Worm (Caenorhabditis elegans): Measurements from ENCODE around the gene ZK177.1.

Gene ZK177.1

ce11 chrII:5544145-5544515 is 16.2 kb downstream of the ZK177.1 start (continued):
- peak; percentile 46 for TF ChIP-seq duxl-1 (tag; optimal IDR thresholded peaks at IDR 0.05; ENCODE audit: poor library complexity)
- peak; percentile 62; the same call in 1 of the 2 replicates for TF ChIP-seq dmd-9 (GFP tag; IDR thresholded peaks at IDR 0.05)
- peak; percentile 46 for TF ChIP-seq ceh-20 (GFP tag; IDR thresholded peaks at IDR 0.05)
- no peak for TF ChIP-seq Y48G9A.11 (GFP tag; IDR thresholded peaks at IDR 0.05)
- no peak for TF ChIP-seq daf-12 (tag; optimal IDR thresholded peaks at IDR 0.05)
- no peak for TF ChIP-seq nhr-25 (tag; optimal IDR thresholded peaks at IDR 0.05; ENCODE audit: borderline replicate concordance, insufficient read depth)
- peak; percentile 48 for TF ChIP-seq egl-27 (tag; optimal IDR thresholded peaks at IDR 0.05)
- no peak for TF ChIP-seq nhr-76 (tag; optimal IDR thresholded peaks at IDR 0.05)
- no peak for TF ChIP-seq attf-4 (tag; optimal IDR thresholded peaks at IDR 0.05)
- no peak for TF ChIP-seq lin-15B (tag; optimal IDR thresholded peaks at IDR 0.05)
- peak in 1 of 2 experiments; percentile 76 for TF ChIP-seq daf-16 (GFP tag; optimal IDR thresholded peaks at IDR 0.05)
- peak; percentile 81 for TF ChIP-seq daf-16 (tag; optimal IDR thresholded peaks at IDR 0.05)
- TF ChIP-seq R02D3.7 (tag; optimal IDR thresholded peaks at IDR 0.05): no peak

DNA sequence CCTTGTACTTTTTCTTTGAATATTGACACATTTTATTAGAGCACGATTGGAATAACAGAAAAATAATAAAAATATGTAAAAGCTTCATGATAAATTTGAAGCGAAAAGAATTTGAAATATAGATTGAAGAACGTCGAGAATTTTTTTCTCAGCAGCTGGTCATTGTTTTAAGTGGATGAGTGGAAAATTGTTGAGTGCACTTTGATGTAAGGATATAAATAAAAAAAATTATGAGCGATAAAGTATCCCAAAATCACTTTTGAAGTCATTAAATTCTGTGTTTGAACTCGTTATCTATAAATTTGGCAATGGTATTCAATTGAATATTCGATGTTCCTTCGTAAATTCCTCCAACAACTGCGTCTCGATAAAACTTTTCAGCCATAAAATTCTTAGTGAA is 16.8 kb downstream of the ZK177.1 start, which contains the start of gene ins-13:
Gene ins-13 (minus strand): TSS at position 101 of the 400 bp plus-strand sequence.
- no peak for TF ChIP-seq rbr-2 (tag; optimal IDR thresholded peaks at IDR 0.05)

ce11 chrII:5547442-5547894 is 19.5 kb downstream of the ZK177.1 start, which contains the start of gene acdh-2:
acdh-2 (minus strand) TSS chrII:5547492.
- TF ChIP-seq Y5F2A.4 (GFP tag; optimal IDR thresholded peaks at IDR 0.05) (no peak), ZK337.2 (GFP tag; IDR thresholded peaks at IDR 0.05) (no peak), hmg-1.1 (GFP tag; IDR thresholded peaks at IDR 0.05) (no peak), ama-1 (optimal IDR thresholded peaks at IDR 0.05) (no peak), fos-1 (tag; optimal IDR thresholded peaks at IDR 0.05) (no peak), dve-1 (tag; optimal IDR thresholded peaks at IDR 0.05; ENCODE audit: insufficient read depth) (peak; percentile 7), daf-16 (GFP tag; optimal IDR thresholded peaks at IDR 0.05) (no peak), daf-16 (tag; optimal IDR thresholded peaks at IDR 0.05) (peak; percentile 2), madf-9 (GFP tag; conservative IDR thresholded peaks at IDR 0.05) (no peak), F37D6.2 (tag; optimal IDR thresholded peaks at IDR 0.05) (no peak), pha-4 (GFP tag; IDR thresholded peaks at IDR 0.05) (no peak), pha-4 (tag; optimal IDR thresholded peaks at IDR 0.05) (no peak), lir-3 (tag; optimal IDR thresholded peaks at IDR 0.05) (no peak), F10B5.3 (tag; optimal IDR thresholded peaks at IDR 0.05) (no peak), snpc-1.2 (GFP tag; IDR thresholded peaks at IDR 0.05) (no peak), pqm-1 (tag; optimal IDR thresholded peaks at IDR 0.05) (no peak), Y75B8A.6 (GFP tag; IDR thresholded peaks at IDR 0.05) (no peak), ceh-28 (tag; optimal IDR thresholded peaks at IDR 0.05) (no peak)

ce11 chrII:5549746-5550145 is 21.8 kb downstream of the ZK177.1 start, which contains the start of gene C17C3.6:
C17C3.6 (plus strand) TSS chrII:5550046.
- TF ChIP-seq pha-4 (GFP tag; IDR thresholded peaks at IDR 0.05) (no peak), pha-4 (tag; optimal IDR thresholded peaks at IDR 0.05) (no peak), snpc-1.2 (GFP tag; IDR thresholded peaks at IDR 0.05) (no peak), Y5F2A.4 (GFP tag; optimal IDR thresholded peaks at IDR 0.05) (no peak), Y48G9A.11 (GFP tag; IDR thresholded peaks at IDR 0.05) (no peak), ctbp-1 (GFP tag; IDR thresholded peaks at IDR 0.05) (no peak), zag-1 (tag; optimal IDR thresholded peaks at IDR 0.05) (no peak), D1046.2 (GFP tag; IDR thresholded peaks at IDR 0.05) (no peak), fkh-10 (GFP tag; optimal IDR thresholded peaks at IDR 0.05) (no peak), ceh-20 (GFP tag; IDR thresholded peaks at IDR 0.05) (no peak), F44E2.7 (GFP tag; IDR thresholded peaks at IDR 0.05) (no peak), zfp-2 (tag; optimal IDR thresholded peaks at IDR 0.05) (no peak), hmg-1.1 (GFP tag; IDR thresholded peaks at IDR 0.05) (no peak), zip-2 (tag; optimal IDR thresholded peaks at IDR 0.05) (no peak), dpl-1 (GFP tag; optimal IDR thresholded peaks at IDR 0.05) (no peak), ceh-44 (GFP tag; IDR thresholded peaks at IDR 0.05) (no peak), tra-1 (GFP tag; IDR thresholded peaks at IDR 0.05) (no peak), dve-1 (tag; optimal IDR thresholded peaks at IDR 0.05; ENCODE audit: insufficient read depth) (no peak), F26F4.8 (GFP tag; conservative IDR thresholded peaks at IDR 0.05) (no peak), nhr-77 (tag; optimal IDR thresholded peaks at IDR 0.05) (no peak)
